Fruit fly (Drosophila melanogaster): Measurements from ENCODE around the gene fwd.

DNA sequence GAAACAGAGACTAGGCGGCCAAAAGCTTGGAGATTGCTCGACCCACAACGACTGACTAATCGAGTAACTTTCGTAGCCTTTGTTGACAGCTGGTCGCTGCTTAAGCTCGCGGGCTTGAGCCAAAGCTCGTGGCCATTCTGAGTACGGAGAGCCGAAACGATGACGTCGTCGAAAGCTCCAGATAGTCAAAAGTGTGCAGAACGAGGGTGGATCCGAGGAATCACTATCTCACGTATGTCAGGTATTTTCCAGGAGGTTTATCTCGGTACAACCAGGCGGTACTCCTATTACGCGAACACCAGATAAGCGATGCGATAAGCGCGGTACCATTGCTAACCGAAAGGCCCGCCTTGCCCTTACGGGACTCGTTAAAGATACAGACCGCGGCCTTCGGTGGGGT is 8.1 kb downstream of the fwd start:
- TF ChIP-seq Dll (optimal IDR thresholded peaks at IDR 0.05) (no peak), usp (GFP tag; optimal IDR thresholded peaks at IDR 0.05) (no peak), pan (optimal IDR thresholded peaks at IDR 0.05) (no peak)
